Fruit fly (Drosophila melanogaster): Measurements from ENCODE around the gene CG43843.

CG43843 gene

dm6 chrX:18506639-18507528 is 46.7 kb upstream of the CG43843 start (continued):
- TF ChIP-seq CG15696 (tag; optimal IDR thresholded peaks at IDR 0.05) (peak; percentile 9), Oaz (GFP tag; IDR thresholded peaks at IDR 0.05) (peak; percentile 51; the same call in 1 of the 2 replicates), CG10209 (GFP tag; optimal IDR thresholded peaks at IDR 0.05) (peak; percentile 81), CG2889 (GFP tag; IDR thresholded peaks at IDR 0.05) (0 out of 3 replicates have a peak, but pooled peaks have one; percentile 40), da (GFP tag; optimal IDR thresholded peaks at IDR 0.05) (peak; percentile 25), CG17829 (tag; optimal IDR thresholded peaks at IDR 0.05) (peak; percentile 73), CG9727 (GFP tag; optimal IDR thresholded peaks at IDR 0.05) (peak; percentile 79), CG17385 (GFP tag; optimal IDR thresholded peaks at IDR 0.05) (peak; percentile 54), jing (GFP tag; optimal IDR thresholded peaks at IDR 0.05) (peak; percentile 31), CG31224 (GFP tag; IDR thresholded peaks at IDR 0.05) (peak; percentile 69), slou (GFP tag; optimal IDR thresholded peaks at IDR 0.05) (peak; percentile 59), CG7987 (GFP tag; optimal IDR thresholded peaks at IDR 0.05) (peak; percentile 48), Myb (GFP tag; optimal IDR thresholded peaks at IDR 0.05) (peak; percentile 49), CG31365 (tag; optimal IDR thresholded peaks at IDR 0.05) (peak; percentile 46), sob (GFP tag; IDR thresholded peaks at IDR 0.05) (peak; percentile 81), tin (GFP tag; optimal IDR thresholded peaks at IDR 0.05) (peak; percentile 87), run (tag; optimal IDR thresholded peaks at IDR 0.05) (no peak), wek (GFP tag; optimal IDR thresholded peaks at IDR 0.05) (peak; percentile 41), D19B (GFP tag; optimal IDR thresholded peaks at IDR 0.05) (peak; percentile 56), Dll (GFP tag; IDR thresholded peaks at IDR 0.05; ENCODE audit: partially characterized antibody) (no peak), schlank (tag; optimal IDR thresholded peaks at IDR 0.05) (no peak), CG7556 (GFP tag; optimal IDR thresholded peaks at IDR 0.05) (peak; percentile 77), ab (GFP tag; optimal IDR thresholded peaks at IDR 0.05) (no peak), CG12744 (GFP tag; optimal IDR thresholded peaks at IDR 0.05) (peak; percentile 70), zfh2 (GFP tag; optimal IDR thresholded peaks at IDR 0.05) (peak; percentile 56), scrt (GFP tag; optimal IDR thresholded peaks at IDR 0.05) (peak; percentile 61), eve (GFP tag; optimal IDR thresholded peaks at IDR 0.05) (no peak), CG10321 (GFP tag; IDR thresholded peaks at IDR 0.05) (peak; percentile 37; the same call in 1 of the 2 replicates), CG11398 (GFP tag; optimal IDR thresholded peaks at IDR 0.05) (peak; percentile 48), CG11695 (GFP tag; IDR thresholded peaks at IDR 0.05) (peak; percentile 90), ham (GFP tag; IDR thresholded peaks at IDR 0.05) (no peak), Drgx (GFP tag; IDR thresholded peaks at IDR 0.05) (peak; percentile 83), Dref (GFP tag; IDR thresholded peaks at IDR 0.05) (no peak), CG4854 (GFP tag; optimal IDR thresholded peaks at IDR 0.05) (peak; percentile 68), vvl (GFP tag; IDR thresholded peaks at IDR 0.05) (peak; percentile 95), CG42726 (GFP tag; IDR thresholded peaks at IDR 0.05; ENCODE audit: partially characterized antibody) (no peak), esg (GFP tag; conservative IDR thresholded peaks at IDR 0.05) (peak; percentile 67), salm (tag; optimal IDR thresholded peaks at IDR 0.05) (peak; percentile 41), CG32767 (GFP tag; IDR thresholded peaks at IDR 0.05) (peak; percentile 39; the same call in 1 of the 2 replicates), Hand (GFP tag; optimal IDR thresholded peaks at IDR 0.05) (peak; percentile 35), CG17612 (GFP tag; IDR thresholded peaks at IDR 0.05) (peak; percentile 54), BtbVII (GFP tag; optimal IDR thresholded peaks at IDR 0.05) (peak; percentile 78), B-H2 (GFP tag; optimal IDR thresholded peaks at IDR 0.05) (no peak), Ravus (GFP tag; IDR thresholded peaks at IDR 0.05) (peak; percentile 48; the same call in 1 of the 2 replicates), kni (GFP tag; optimal IDR thresholded peaks at IDR 0.05) (no peak), CG7745 (tag; optimal IDR thresholded peaks at IDR 0.05) (no peak), slbo (GFP tag; IDR thresholded peaks at IDR 0.05) (peak; percentile 75), ERR (GFP tag; optimal IDR thresholded peaks at IDR 0.05) (peak; percentile 41), CG2120 (GFP tag; optimal IDR thresholded peaks at IDR 0.05) (peak; percentile 80)
